Fruit fly (Drosophila melanogaster): ENCODE measurements around the gene T48.

Gene T48

dm6 chr3R:26945233-26945632, 63.7 kb downstream of the T48 start, which contains the start of gene CG14252:
CG14252 (plus strand) TSS chr3R:26945534.
- TF ChIP-seq Mio (GFP tag; optimal IDR thresholded peaks at IDR 0.05) (no peak), Hnf4 (GFP tag; optimal IDR thresholded peaks at IDR 0.05) (peak; percentile 26), fru (GFP tag; optimal IDR thresholded peaks at IDR 0.05) (no peak), Rel (GFP tag; optimal IDR thresholded peaks at IDR 0.05) (no peak), Rel (tag; optimal IDR thresholded peaks at IDR 0.05) (peak; percentile 34), Hr83 (GFP tag; optimal IDR thresholded peaks at IDR 0.05; ENCODE audit: poor library complexity, severe bottlenecking) (peak; percentile 36), GATAd (GFP tag; optimal IDR thresholded peaks at IDR 0.05) (no peak)

dm6 chr3R:26947296-26947880, 65.9 kb downstream of the T48 start, which contains the start of gene Spag1:
Spag1 (plus strand) TSS chr3R:26947830.
- peak; percentile 46 for TF ChIP-seq brk (GFP tag; optimal IDR thresholded peaks at IDR 0.05)
- peak; percentile 42 for TF ChIP-seq Jra (GFP tag; optimal IDR thresholded peaks at IDR 0.05)
- TF ChIP-seq CG32264 (GFP tag; optimal IDR thresholded peaks at IDR 0.05): peak; percentile 4
- TF ChIP-seq Hnf4 (GFP tag; optimal IDR thresholded peaks at IDR 0.05): peak; percentile 75
- peak; percentile 8 for TF ChIP-seq woc (GFP tag; optimal IDR thresholded peaks at IDR 0.05)
- TF ChIP-seq Abd-B (GFP tag; optimal IDR thresholded peaks at IDR 0.05): no peak
- no peak for TF ChIP-seq Rel (GFP tag; optimal IDR thresholded peaks at IDR 0.05)
- TF ChIP-seq Rel (tag; optimal IDR thresholded peaks at IDR 0.05): no peak
- TF ChIP-seq CrebA (GFP tag; optimal IDR thresholded peaks at IDR 0.05; ENCODE audit: borderline replicate concordance): peak; percentile 95
- TF ChIP-seq sage (GFP tag; optimal IDR thresholded peaks at IDR 0.05): peak; percentile 72

- TF ChIP-seq N (GFP tag; optimal IDR thresholded peaks at IDR 0.05): no peak
- TF ChIP-seq usp (GFP tag; optimal IDR thresholded peaks at IDR 0.05): no peak
- peak; percentile 10 for TF ChIP-seq sv (GFP tag; optimal IDR thresholded peaks at IDR 0.05)
- TF ChIP-seq br (GFP tag; optimal IDR thresholded peaks at IDR 0.05): no peak
- TF ChIP-seq jim (GFP tag; optimal IDR thresholded peaks at IDR 0.05): no peak
- no peak for TF ChIP-seq pan (optimal IDR thresholded peaks at IDR 0.05)
- no peak for TF ChIP-seq dl (GFP tag; optimal IDR thresholded peaks at IDR 0.05; ENCODE audit: insufficient read depth in 1 of 2, partially characterized antibody in 2 of 2)
These were observed 70.8 kb downstream of the T48 start for dm6 chr3R:26952200-26952856.

- TF ChIP-seq Dfd (GFP tag; optimal IDR thresholded peaks at IDR 0.05): no peak
These were observed 71.4 kb downstream of the T48 start for dm6 chr3R:26952857-26953477.

dm6 chr3R:26953478-26953874, 71.9 kb downstream of the T48 start:
- TF ChIP-seq br (GFP tag; optimal IDR thresholded peaks at IDR 0.05): peak; percentile 43
- no peak for TF ChIP-seq Dfd (GFP tag; optimal IDR thresholded peaks at IDR 0.05)
- TF ChIP-seq dsf (GFP tag; optimal IDR thresholded peaks at IDR 0.05; ENCODE audit: borderline replicate concordance): no peak
- TF ChIP-seq Hnf4 (GFP tag; optimal IDR thresholded peaks at IDR 0.05): no peak
- no peak for TF ChIP-seq foxo (GFP tag; optimal IDR thresholded peaks at IDR 0.05)
- no peak for TF ChIP-seq sage (GFP tag; optimal IDR thresholded peaks at IDR 0.05)
- TF ChIP-seq ey (GFP tag; optimal IDR thresholded peaks at IDR 0.05): peak; percentile 41
- TF ChIP-seq rgr (GFP tag; optimal IDR thresholded peaks at IDR 0.05): peak; percentile 51
- TF ChIP-seq CrebA (GFP tag; optimal IDR thresholded peaks at IDR 0.05; ENCODE audit: borderline replicate concordance): no peak
- TF ChIP-seq N (GFP tag; optimal IDR thresholded peaks at IDR 0.05): no peak
- no peak for TF ChIP-seq jim (GFP tag; optimal IDR thresholded peaks at IDR 0.05)
- TF ChIP-seq Mio (GFP tag; optimal IDR thresholded peaks at IDR 0.05): no peak
- no peak for TF ChIP-seq brk (GFP tag; optimal IDR thresholded peaks at IDR 0.05)
- no peak for TF ChIP-seq tai (GFP tag; optimal IDR thresholded peaks at IDR 0.05)

dm6 chr3R:26954020-26954672, 72.6 kb downstream of the T48 start:
- TF ChIP-seq CG32264 (GFP tag; optimal IDR thresholded peaks at IDR 0.05): no peak
- TF ChIP-seq Myc (optimal IDR thresholded peaks at IDR 0.05): no peak
- peak in 1 of 2 experiments; percentile 81 for TF ChIP-seq foxo (GFP tag; optimal IDR thresholded peaks at IDR 0.05)
- TF ChIP-seq tai (GFP tag; optimal IDR thresholded peaks at IDR 0.05): peak; percentile 18
- TF ChIP-seq CrebA (GFP tag; optimal IDR thresholded peaks at IDR 0.05; ENCODE audit: borderline replicate concordance): peak; percentile 35
- peak; percentile 68 for TF ChIP-seq brk (GFP tag; optimal IDR thresholded peaks at IDR 0.05)
- peak; percentile 89 for TF ChIP-seq rgr (GFP tag; optimal IDR thresholded peaks at IDR 0.05)
- no peak for TF ChIP-seq Abd-B (GFP tag; optimal IDR thresholded peaks at IDR 0.05)
- TF ChIP-seq Rel (GFP tag; optimal IDR thresholded peaks at IDR 0.05): peak; percentile 92
- TF ChIP-seq Rel (tag; optimal IDR thresholded peaks at IDR 0.05): peak; percentile 20
- TF ChIP-seq Hr78 (GFP tag; optimal IDR thresholded peaks at IDR 0.05): no peak
- TF ChIP-seq OdsH (GFP tag; optimal IDR thresholded peaks at IDR 0.05): peak; percentile 89
- TF ChIP-seq h (GFP tag; optimal IDR thresholded peaks at IDR 0.05): peak; percentile 78
- peak; percentile 51 for TF ChIP-seq ey (GFP tag; optimal IDR thresholded peaks at IDR 0.05)
- peak; percentile 74 for TF ChIP-seq Hnf4 (GFP tag; optimal IDR thresholded peaks at IDR 0.05)
- TF ChIP-seq Sp1 (GFP tag; optimal IDR thresholded peaks at IDR 0.05): peak; percentile 84
- peak; percentile 100 for TF ChIP-seq psq (GFP tag; optimal IDR thresholded peaks at IDR 0.05)
- TF ChIP-seq sv (GFP tag; optimal IDR thresholded peaks at IDR 0.05): no peak
- TF ChIP-seq br (GFP tag; optimal IDR thresholded peaks at IDR 0.05): peak; percentile 38
- TF ChIP-seq fru (GFP tag; optimal IDR thresholded peaks at IDR 0.05): peak; percentile 74
- TF ChIP-seq dsf (GFP tag; optimal IDR thresholded peaks at IDR 0.05; ENCODE audit: borderline replicate concordance): peak; percentile 24
- peak; percentile 82 for TF ChIP-seq sage (GFP tag; optimal IDR thresholded peaks at IDR 0.05)
- peak; percentile 82 for TF ChIP-seq dmrt93B (GFP tag; optimal IDR thresholded peaks at IDR 0.05)

Measured in whole organism, wandering third instar larva.